Fruit fly (Drosophila melanogaster): ENCODE measurements around the gene CG1662.

Gene CG1662

dm6 chrX:13401245-13401644 lies 13.9 kb downstream of the CG1662 start:
- TF ChIP-seq CG17801 (GFP tag; optimal IDR thresholded peaks at IDR 0.05; ENCODE audit: partially characterized antibody), result peak; percentile 18

- no peak for TF ChIP-seq CG17801 (GFP tag; optimal IDR thresholded peaks at IDR 0.05; ENCODE audit: partially characterized antibody)
Measured at dm6 chrX:13402763-13403162, 15.4 kb downstream of the CG1662 start, which contains the start of gene CG12725. Gene CG12725 (minus strand): TSS chrX:13402863.

- no peak for TF ChIP-seq CG17801 (GFP tag; optimal IDR thresholded peaks at IDR 0.05; ENCODE audit: partially characterized antibody)
Measured at dm6 chrX:13403553-13403952, 16.2 kb downstream of the CG1662 start.

dm6 chrX:13403962-13404830 lies 16.8 kb downstream of the CG1662 start, which contains the start of gene GstT4:
Gene GstT4 (plus strand): TSS chrX:13404749.
- TF ChIP-seq CG17801 (GFP tag; optimal IDR thresholded peaks at IDR 0.05; ENCODE audit: partially characterized antibody), result peak; percentile 27

- TF ChIP-seq CG17801 (GFP tag; optimal IDR thresholded peaks at IDR 0.05; ENCODE audit: partially characterized antibody), result no peak
Measured at dm6 chrX:13406293-13406692, 18.9 kb downstream of the CG1662 start.

- TF ChIP-seq CG17801 (GFP tag; optimal IDR thresholded peaks at IDR 0.05; ENCODE audit: partially characterized antibody), result no peak
Measured at dm6 chrX:13407673-13408072, 20.3 kb downstream of the CG1662 start.

dm6 chrX:13410887-13411286 lies 23.5 kb downstream of the CG1662 start:
- no peak for TF ChIP-seq CG17801 (GFP tag; optimal IDR thresholded peaks at IDR 0.05; ENCODE audit: partially characterized antibody)

DNA sequence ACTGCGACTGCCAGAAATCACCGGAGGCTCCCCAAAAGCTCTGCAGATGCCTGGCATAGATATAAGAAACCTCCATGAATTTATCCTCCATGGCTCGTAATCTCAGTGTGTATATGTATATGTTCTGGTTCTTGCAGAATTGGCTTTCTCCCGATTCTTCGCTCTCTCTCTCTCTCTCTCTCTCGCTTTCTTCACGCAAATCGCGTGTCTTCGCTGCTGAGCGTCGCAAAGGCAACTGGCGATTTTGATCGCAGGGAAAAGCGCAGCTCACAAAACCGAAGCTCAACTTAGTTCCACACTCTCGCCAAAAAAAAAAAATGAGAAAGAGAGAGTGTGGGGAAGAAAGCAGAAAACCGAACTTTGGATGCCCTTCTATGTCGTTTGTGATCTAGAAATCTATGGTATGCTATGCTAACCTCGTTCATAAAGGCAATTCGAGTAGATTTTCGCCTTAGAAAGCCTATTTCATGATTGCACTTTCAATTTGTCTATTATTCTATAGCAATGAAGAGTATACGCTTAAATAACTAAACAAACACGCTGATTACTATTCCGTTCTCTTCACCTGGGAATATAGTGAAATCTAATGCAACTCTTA lies 24.1 kb downstream of the CG1662 start:
- no peak for TF ChIP-seq CG17801 (GFP tag; optimal IDR thresholded peaks at IDR 0.05; ENCODE audit: partially characterized antibody)

DNA sequence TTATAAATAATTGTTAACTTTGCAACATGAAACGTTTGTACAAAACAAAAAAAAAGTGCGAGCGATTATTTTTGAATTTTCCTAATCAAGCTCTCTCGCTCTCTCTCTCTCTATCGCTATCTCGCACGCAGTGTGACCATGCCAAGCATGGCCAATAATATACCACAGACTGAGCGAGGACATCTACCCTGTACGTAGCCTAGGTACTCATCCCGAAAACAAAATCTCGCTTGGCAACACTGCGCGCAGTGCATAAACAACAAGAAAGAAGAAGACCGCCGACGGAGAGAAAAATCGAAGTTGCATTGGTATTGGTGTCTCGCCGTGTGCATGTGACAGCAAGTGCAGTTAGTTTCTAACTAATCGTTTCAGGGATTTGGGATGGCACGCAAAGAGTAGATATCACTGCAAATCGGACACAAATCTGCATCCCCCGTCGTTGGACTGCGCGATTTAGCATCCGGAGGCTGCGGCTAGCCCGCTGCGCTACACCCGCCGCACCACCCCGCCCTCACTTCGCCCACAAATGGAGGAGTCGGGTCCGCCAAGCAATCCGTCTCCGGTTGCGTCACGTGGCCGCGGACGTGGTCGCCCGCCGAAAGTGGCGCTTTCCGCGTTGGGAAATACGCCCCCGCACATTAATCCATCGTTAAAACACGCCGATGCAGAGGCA lies 25.7 kb downstream of the CG1662 start, which contains the start of the genes CG1998 and Set2:
TSS of gene CG1998 (minus strand) at position 134 of the 673 bp plus-strand sequence.
TSS of gene Set2 (plus strand) at position 302 of the 673 bp plus-strand sequence.
- no peak for TF ChIP-seq CG17801 (GFP tag; optimal IDR thresholded peaks at IDR 0.05; ENCODE audit: partially characterized antibody)

- no peak for TF ChIP-seq CG17801 (GFP tag; optimal IDR thresholded peaks at IDR 0.05; ENCODE audit: partially characterized antibody)
Measured at dm6 chrX:13421059-13421458, 33.7 kb downstream of the CG1662 start.

- no peak for TF ChIP-seq CG17801 (GFP tag; optimal IDR thresholded peaks at IDR 0.05; ENCODE audit: partially characterized antibody)
Measured at dm6 chrX:13434065-13434464, 46.7 kb downstream of the CG1662 start.

Measured in ovary, adult (tissue).